Worm (Caenorhabditis elegans) whole organism, L3 larva: ENCODE results near the gene T26A8.4.

Experiments used
- R02D3.7 ChIP-seq: fragments of 150-350 bp; optimal IDR thresholded peaks from 2 replicates; lab custom pipeline; 2014; ENCODE audit warnings: missing biosample characterization, missing genetic modification characterization
- ZK546.5 ChIP-seq: sonication (generic microtip); optimal IDR thresholded peaks from 2 replicates; lab custom pipeline; 2017; ENCODE audit warnings: missing biosample characterization, missing genetic modification characterization
- aly-2 ChIP-seq: fragments of 150-350 bp; optimal IDR thresholded peaks from 2 replicates; lab custom pipeline; 2014; ENCODE audit warnings: missing biosample characterization, missing genetic modification characterization
- ama-1 ChIP-seq: fragments of 150-350 bp; optimal IDR thresholded peaks from 2 replicates; lab custom pipeline; 2018
- ceh-28 ChIP-seq: fragments of 150-350 bp; optimal IDR thresholded peaks from 2 replicates; lab custom pipeline; 2014; ENCODE audit warnings: missing biosample characterization, missing genetic modification reagents, missing genetic modification characterization
- ceh-82 ChIP-seq: fragments of 150-350 bp; optimal IDR thresholded peaks from 2 replicates; lab custom pipeline; 2014; ENCODE audit warnings: missing biosample characterization, missing genetic modification characterization
- ceh-9 ChIP-seq: sonication (generic microtip); optimal IDR thresholded peaks from 2 replicates; lab custom pipeline; 2018; ENCODE audit warnings: missing biosample characterization, missing genetic modification characterization
- daf-12 ChIP-seq: fragments of 150-350 bp; optimal IDR thresholded peaks from 2 replicates; lab custom pipeline; 2014; ENCODE audit warnings: missing biosample characterization, missing genetic modification reagents, missing genetic modification characterization
- egl-27 ChIP-seq: sonication (generic microtip); optimal IDR thresholded peaks from 4 replicates; lab custom pipeline; 2017; ENCODE audit warnings: missing biosample characterization, missing genetic modification reagents, missing genetic modification characterization
- egl-5 ChIP-seq: fragments of 150-350 bp; optimal IDR thresholded peaks from 2 replicates; lab custom pipeline; 2017; ENCODE audit warnings: missing biosample characterization, missing genetic modification reagents, missing genetic modification characterization, inconsistent platforms
- elt-1 ChIP-seq: fragments of 150-350 bp; optimal IDR thresholded peaks from 2 replicates; lab custom pipeline; 2014; ENCODE audit warnings: missing biosample characterization, missing genetic modification characterization
- elt-2 ChIP-seq: sonication (generic microtip); optimal IDR thresholded peaks from 2 replicates; lab custom pipeline; 2016; ENCODE audit warnings: missing genetic modification reagents, mild to moderate bottlenecking, missing genetic modification characterization, missing compliant biosample characterization
- elt-3 ChIP-seq, 3 experiments: fragments of 150-350 bp in 1 of 3; sonication (generic microtip) in 2 of 3; optimal IDR thresholded peaks; 2 replicates in 2 of 3; 4 replicates in 1 of 3; lab custom pipeline; 2014 to 2017; ENCODE audit warnings: missing biosample characterization in 3 of 3, missing genetic modification characterization in 3 of 3
- eor-1 ChIP-seq, 2 experiments: fragments of 150-350 bp; optimal IDR thresholded peaks; 2 replicates each; lab custom pipeline; 2014 to 2018; ENCODE audit warnings: missing biosample characterization in 2 of 2, missing genetic modification characterization in 2 of 2
- fkh-10 ChIP-seq: sonication (generic microtip); optimal IDR thresholded peaks from 2 replicates; lab custom pipeline; 2017; ENCODE audit warnings: missing biosample characterization, missing genetic modification reagents, missing genetic modification characterization
- fkh-2 ChIP-seq: fragments of 150-350 bp; optimal IDR thresholded peaks from 2 replicates; lab custom pipeline; 2014; ENCODE audit warnings: missing biosample characterization, missing genetic modification reagents, missing genetic modification characterization
- fos-1 ChIP-seq: fragments of 150-350 bp; optimal IDR thresholded peaks from 2 replicates; lab custom pipeline; 2014; ENCODE audit warnings: missing biosample characterization, missing genetic modification characterization
- hmg-11 ChIP-seq: sonication (generic microtip); optimal IDR thresholded peaks from 2 replicates; lab custom pipeline; 2016; ENCODE audit warnings: missing genetic modification characterization, missing compliant biosample characterization
- jun-1 ChIP-seq: fragments of 150-350 bp; optimal IDR thresholded peaks from 2 replicates; lab custom pipeline; 2014; ENCODE audit warnings: missing biosample characterization, missing genetic modification reagents, missing genetic modification characterization
- lin-15B ChIP-seq: fragments of 150-350 bp; optimal IDR thresholded peaks from 2 replicates; lab custom pipeline; 2014; ENCODE audit warnings: missing biosample characterization, missing genetic modification characterization
- lsy-12 ChIP-seq: sonication (generic microtip); optimal IDR thresholded peaks from 2 replicates; lab custom pipeline; 2016; ENCODE audit warnings: mild to moderate bottlenecking, missing genetic modification characterization, missing compliant biosample characterization
- mdl-1 ChIP-seq: fragments of 150-350 bp; optimal IDR thresholded peaks from 2 replicates; lab custom pipeline; 2014; ENCODE audit warnings: missing biosample characterization, missing genetic modification characterization
- mml-1 ChIP-seq: fragments of 150-350 bp; sonication (generic microtip); optimal IDR thresholded peaks from 3 replicates; lab custom pipeline; 2014; ENCODE audit warnings: missing biosample characterization, missing genetic modification characterization
- nfya-1 ChIP-seq: sonication (generic microtip); optimal IDR thresholded peaks from 2 replicates; lab custom pipeline; 2017; ENCODE audit warnings: missing genetic modification characterization, mild to moderate bottlenecking, missing compliant biosample characterization, antibody characterized with exemption, moderate library complexity; ENCODE audit not compliant: insufficient read depth
- nhr-11 ChIP-seq: fragments of 150-350 bp; optimal IDR thresholded peaks from 2 replicates; lab custom pipeline; 2014; ENCODE audit warnings: missing biosample characterization, missing genetic modification characterization
- nhr-23 ChIP-seq: fragments of 150-350 bp; optimal IDR thresholded peaks from 2 replicates; lab custom pipeline; 2014; ENCODE audit warnings: missing biosample characterization, missing genetic modification reagents, missing genetic modification characterization
- nhr-237 ChIP-seq: fragments of 150-350 bp; optimal IDR thresholded peaks from 2 replicates; lab custom pipeline; 2014; ENCODE audit warnings: missing biosample characterization, missing genetic modification characterization
- nhr-25 ChIP-seq: sonication (generic microtip); optimal IDR thresholded peaks from 2 replicates; lab custom pipeline; 2017; ENCODE audit warnings: missing biosample characterization, missing genetic modification characterization
- nhr-28 ChIP-seq: fragments of 150-350 bp; optimal IDR thresholded peaks from 2 replicates; lab custom pipeline; 2014; ENCODE audit warnings: missing biosample characterization, missing genetic modification characterization
- nhr-43 ChIP-seq: sonication (generic microtip); optimal IDR thresholded peaks from 2 replicates; lab custom pipeline; 2016; ENCODE audit warnings: mild to moderate bottlenecking, missing genetic modification characterization, missing compliant biosample characterization; ENCODE audit not compliant: poor library complexity, severe bottlenecking
- nhr-67 ChIP-seq: fragments of 150-350 bp; optimal IDR thresholded peaks from 2 replicates; lab custom pipeline; 2014; ENCODE audit warnings: missing biosample characterization, missing genetic modification characterization
- nhr-76 ChIP-seq: fragments of 150-350 bp; sonication (generic microtip); optimal IDR thresholded peaks from 5 replicates; lab custom pipeline; 2014; ENCODE audit warnings: missing biosample characterization, missing genetic modification characterization
- nhr-77 ChIP-seq: fragments of 150-350 bp; optimal IDR thresholded peaks from 2 replicates; lab custom pipeline; 2014; ENCODE audit warnings: missing biosample characterization, missing genetic modification characterization
- pha-4 ChIP-seq: fragments of 150-350 bp; optimal IDR thresholded peaks from 2 replicates; lab custom pipeline; 2014; ENCODE audit warnings: missing biosample characterization, missing genetic modification reagents, missing genetic modification characterization
- pqm-1 ChIP-seq: fragments of 150-350 bp; optimal IDR thresholded peaks from 2 replicates; lab custom pipeline; 2017; ENCODE audit warnings: missing biosample characterization, missing genetic modification characterization, inconsistent platforms
- sea-2 ChIP-seq: fragments of 150-350 bp; sonication (generic microtip); optimal IDR thresholded peaks from 4 replicates; lab custom pipeline; 2014; ENCODE audit warnings: missing biosample characterization, missing genetic modification reagents, missing genetic modification characterization
- tbx-2 ChIP-seq: sonication (generic microtip); optimal IDR thresholded peaks from 2 replicates; lab custom pipeline; 2016; ENCODE audit warnings: mild to moderate bottlenecking, missing genetic modification characterization, missing compliant biosample characterization
- unc-39 ChIP-seq: sonication (generic microtip); optimal IDR thresholded peaks from 4 replicates; lab custom pipeline; 2017; ENCODE audit warnings: missing biosample characterization, missing genetic modification characterization
- zag-1 ChIP-seq: fragments of 150-350 bp; optimal IDR thresholded peaks from 2 replicates; lab custom pipeline; 2014; ENCODE audit warnings: missing biosample characterization, missing genetic modification characterization
- ztf-11 ChIP-seq: fragments of 150-350 bp; optimal IDR thresholded peaks from 2 replicates; lab custom pipeline; 2014; ENCODE audit warnings: missing biosample characterization, missing genetic modification characterization

The T26A8.4 gene

ce11 chrIV:8451709-8452248 lies 19.1 kb upstream of the T26A8.4 start, which contains the start of gene eppl-1:
Gene eppl-1 (minus strand): TSS chrIV:8451759.
- TF ChIP-seq nhr-28 (tag; lab: Kevin White, UChicago) (no peak), elt-2 (tag; lab: Kevin White, UChicago) (peak; percentile 96)

DNA sequence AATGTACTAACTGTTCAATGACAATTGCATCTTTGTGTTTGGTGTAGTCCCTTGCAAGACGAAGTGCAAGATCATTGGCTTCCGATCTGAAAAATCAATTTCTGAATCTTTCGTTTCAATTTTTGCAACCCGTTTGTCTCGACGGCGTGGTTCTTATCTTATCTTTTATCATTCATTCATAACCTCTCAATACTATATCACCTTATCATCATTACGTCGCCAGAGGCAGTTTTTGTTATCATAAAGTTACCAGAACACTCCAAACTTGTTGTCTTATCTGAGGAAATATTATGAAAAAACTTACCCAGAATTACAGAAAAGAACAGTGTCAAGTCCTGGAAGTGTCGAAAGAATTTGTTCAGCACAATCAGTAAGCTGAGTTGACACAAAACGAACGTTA lies 17.8 kb upstream of the T26A8.4 start:
- TF ChIP-seq pqm-1 (tag; lab: Kevin White, UChicago) (peak; percentile 68), nhr-11 (tag; lab: Kevin White, UChicago) (no peak), elt-2 (tag; lab: Kevin White, UChicago) (peak; percentile 94), jun-1 (tag; lab: Kevin White, UChicago) (peak; percentile 64), ZK546.5 (tag; lab: Kevin White, UChicago) (no peak), eor-1 (tag; optimal IDR thresholded peaks at IDR 0.05; lab: Kevin White, UChicago) (no peak), nhr-23 (tag; lab: Kevin White, UChicago) (peak; percentile 33), elt-3 (tag; optimal IDR thresholded peaks at IDR 0.05; lab: Kevin White, UChicago) (peak in 2 of 3 experiments; percentile 40 to 88), pha-4 (peak; percentile 35)

DNA sequence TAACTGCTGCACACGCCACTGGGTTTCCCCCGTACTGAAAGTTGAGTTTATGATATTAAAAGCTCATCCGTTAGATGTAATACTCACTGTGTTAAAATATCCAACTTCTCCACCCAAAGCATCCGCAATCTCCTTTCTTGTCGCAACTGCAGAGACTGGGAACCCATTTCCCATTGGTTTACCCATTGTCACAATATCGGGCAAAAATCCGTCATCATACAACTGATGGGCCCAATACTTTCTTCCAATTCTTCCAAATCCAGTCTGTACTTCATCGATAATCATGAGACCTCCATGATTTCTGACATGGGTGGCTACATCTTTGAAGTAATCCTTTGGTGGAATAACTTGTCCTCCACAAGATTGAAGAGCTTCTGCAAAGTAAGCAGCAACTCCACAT lies 17.2 kb upstream of the T26A8.4 start:
- TF ChIP-seq elt-3 (tag; optimal IDR thresholded peaks at IDR 0.05; lab: Kevin White, UChicago) (no peak), lin-15B (no peak), hmg-11 (tag; lab: Kevin White, UChicago) (no peak), nhr-25 (tag; lab: Kevin White, UChicago) (no peak), lsy-12 (tag; lab: Kevin White, UChicago) (no peak), egl-5 (tag; lab: Kevin White, UChicago) (no peak), egl-27 (tag; lab: Kevin White, UChicago) (no peak), R02D3.7 (tag; lab: Kevin White, UChicago) (no peak), nhr-67 (no peak), mdl-1 (no peak), nhr-237 (tag; lab: Kevin White, UChicago) (no peak), zag-1 (tag; lab: Kevin White, UChicago) (no peak), jun-1 (tag; lab: Kevin White, UChicago) (no peak)

- no peak for TF ChIP-seq aly-2
- no peak for TF ChIP-seq nhr-43 (tag; lab: Kevin White, UChicago)
- TF ChIP-seq eor-1 (tag; optimal IDR thresholded peaks at IDR 0.05; lab: Kevin White, UChicago), result no peak
- no peak for TF ChIP-seq nhr-25 (tag; lab: Kevin White, UChicago)
- TF ChIP-seq zag-1 (tag; lab: Kevin White, UChicago), result no peak
- TF ChIP-seq nfya-1, result no peak
- TF ChIP-seq elt-1 (tag; lab: Kevin White, UChicago), result no peak
- no peak for TF ChIP-seq fkh-2
- TF ChIP-seq daf-12 (tag; lab: Kevin White, UChicago), result no peak
- no peak for TF ChIP-seq nhr-67
- no peak for TF ChIP-seq ama-1 (lab: Kevin White, UChicago)
- TF ChIP-seq elt-2 (tag; lab: Kevin White, UChicago), result no peak
- no peak for TF ChIP-seq mml-1 (tag; lab: Kevin White, UChicago)
Observed at ce11 chrIV:8446904-8447303, 14.2 kb upstream of the T26A8.4 start, which contains the start of gene T01B11.1. Gene T01B11.1 (plus strand): TSS chrIV:8447204.

ce11 chrIV:8431567-8432458 lies 880 bp downstream of the T26A8.4 start:
- TF ChIP-seq ceh-28 (peak; percentile 81), unc-39 (tag; lab: Kevin White, UChicago) (no peak), nhr-11 (tag; lab: Kevin White, UChicago) (no peak), ama-1 (lab: Kevin White, UChicago) (peak; percentile 99), elt-2 (tag; lab: Kevin White, UChicago) (peak; percentile 35), egl-5 (tag; lab: Kevin White, UChicago) (no peak), fkh-10 (GFP tag; lab: Kevin White, UChicago) (no peak), nhr-25 (tag; lab: Kevin White, UChicago) (peak; percentile 86), jun-1 (tag; lab: Kevin White, UChicago) (peak; percentile 52), zag-1 (tag; lab: Kevin White, UChicago) (no peak), tbx-2 (tag; lab: Kevin White, UChicago) (peak; percentile 57), nhr-76 (no peak), ztf-11 (tag; lab: Kevin White, UChicago) (no peak), R02D3.7 (tag; lab: Kevin White, UChicago) (peak; percentile 67), fkh-2 (peak; percentile 42), lin-15B (peak; percentile 52), nhr-28 (tag; lab: Kevin White, UChicago) (no peak), fos-1 (tag; lab: Kevin White, UChicago) (no peak), ceh-82 (peak; percentile 31), sea-2 (no peak), pqm-1 (tag; lab: Kevin White, UChicago) (no peak), elt-1 (tag; lab: Kevin White, UChicago) (no peak), aly-2 (peak; percentile 78), ceh-9 (tag; lab: Kevin White, UChicago) (no peak), pha-4 (peak; percentile 81), nhr-77 (tag; lab: Kevin White, UChicago) (no peak)
